Worm (Caenorhabditis elegans) whole organism, young adult: ENCODE measurements around the gene tald-1.

Experiments
- Y53G8AR.9 ChIP-seq: fragments of 200-800 bp; sonication (Bioruptor generic); conservative IDR thresholded peaks from 2 replicates; pipeline ENCODE4 v1.3.6; 2022; ENCODE audit warnings: missing genetic modification reagents, missing genetic modification characterization, missing compliant biosample characterization
- Y95B8A.8 ChIP-seq: fragments of 200-800 bp; sonication (Bioruptor generic); IDR thresholded peaks from 2 replicates; pipeline ENCODE4 v1.3.6; 2022; ENCODE audit warnings: missing genetic modification reagents, missing genetic modification characterization, missing compliant biosample characterization
- ceh-40 ChIP-seq: fragments of 200-800 bp; sonication (Bioruptor generic); IDR thresholded peaks from 2 replicates; pipeline ENCODE4 v1.3.6; 2022; ENCODE audit warnings: missing genetic modification characterization, missing compliant biosample characterization
- efl-1 ChIP-seq: fragments of 150-350 bp; optimal IDR thresholded peaks from 2 replicates; lab custom pipeline; 2014; ENCODE audit warnings: missing biosample characterization, missing genetic modification reagents, missing genetic modification characterization
- pha-4 ChIP-seq: fragments of 150-350 bp; sonication (generic microtip); optimal IDR thresholded peaks from 2 replicates; lab custom pipeline; 2014; ENCODE audit warnings: missing biosample characterization, missing genetic modification reagents, missing genetic modification characterization
- unc-62 ChIP-seq: fragments of 150-350 bp; optimal IDR thresholded peaks from 2 replicates; lab custom pipeline; 2014; ENCODE audit warnings: missing biosample characterization, missing genetic modification reagents, missing genetic modification characterization
- ztf-26 ChIP-seq: sonication (generic microtip); optimal IDR thresholded peaks from 2 replicates; lab custom pipeline; 2017; ENCODE audit warnings: missing genetic modification characterization, missing compliant biosample characterization

- TF ChIP-seq efl-1 (GFP tag; lab: Kevin White, UChicago), result no peak
- no peak for TF ChIP-seq unc-62
- TF ChIP-seq Y95B8A.8 (GFP tag; lab: Robert Waterston, UW), result no peak
- TF ChIP-seq ztf-26 (tag; lab: Kevin White, UChicago), result no peak
- TF ChIP-seq Y53G8AR.9 (GFP tag; lab: Robert Waterston, UW), result no peak
- TF ChIP-seq ceh-40 (GFP tag; lab: Robert Waterston, UW), result no peak
- TF ChIP-seq pha-4 (tag; lab: Kevin White, UChicago), result no peak
These were observed 25.0 kb downstream of the tald-1 start for ce11 chrIV:4411311-4411947.
